Worm (Caenorhabditis elegans): Measurements from ENCODE around the gene ttr-39.

DNA sequence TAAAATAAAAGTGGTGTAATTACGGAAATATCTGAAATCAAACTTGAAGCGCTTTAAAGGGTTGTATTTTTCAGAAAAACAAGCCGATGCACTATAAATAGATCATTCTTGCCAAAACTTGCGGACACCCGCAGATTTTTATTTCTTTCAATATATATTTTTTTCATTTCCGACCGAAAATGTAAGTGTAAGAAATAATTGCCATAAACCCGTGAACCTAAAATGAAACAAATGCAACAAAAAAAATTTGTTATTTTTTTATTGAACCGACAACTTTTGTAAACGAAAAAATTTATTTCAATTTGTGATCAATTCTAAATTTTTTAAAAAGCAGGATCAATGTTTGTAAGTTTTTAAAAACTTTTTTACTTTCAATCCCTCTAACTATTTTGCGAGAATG, 8.9 kb downstream of the ttr-39 start, which contains the start of gene W01B6.6:
- TF ChIP-seq ceh-24 (tag; optimal IDR thresholded peaks at IDR 0.05), result no peak
- TF ChIP-seq syd-9 (tag; optimal IDR thresholded peaks at IDR 0.05), result no peak
- no peak for TF ChIP-seq ama-1 (optimal IDR thresholded peaks at IDR 0.05)
- TF ChIP-seq pqm-1 (tag; optimal IDR thresholded peaks at IDR 0.05), result no peak
- TF ChIP-seq nfya-1 (tag; optimal IDR thresholded peaks at IDR 0.05), result no peak
- no peak for TF ChIP-seq madf-2 (tag; optimal IDR thresholded peaks at IDR 0.05)
- TF ChIP-seq fkh-10 (GFP tag; optimal IDR thresholded peaks at IDR 0.05), result no peak
- TF ChIP-seq ceh-6 (GFP tag; optimal IDR thresholded peaks at IDR 0.05), result no peak
- TF ChIP-seq nhr-11 (tag; optimal IDR thresholded peaks at IDR 0.05), result no peak
- no peak for TF ChIP-seq sox-4 (tag; optimal IDR thresholded peaks at IDR 0.05)
- TF ChIP-seq pat-9 (tag; optimal IDR thresholded peaks at IDR 0.05), result no peak
- TF ChIP-seq ceh-14 (tag; optimal IDR thresholded peaks at IDR 0.05), result no peak
